Worm (Caenorhabditis elegans) whole organism, L4/young adult: Measurements from ENCODE around the gene ttr-3.

Source experiments
- W03F9.2 ChIP-seq: fragments of 150-350 bp; optimal IDR thresholded peaks from 2 replicates; lab custom pipeline; 2014; ENCODE audit warnings: missing biosample characterization, missing genetic modification characterization
- dao-5 ChIP-seq: sonication (generic microtip); optimal IDR thresholded peaks from 2 replicates; lab custom pipeline; 2016; ENCODE audit warnings: missing genotype, missing genetic modification characterization, moderate library complexity, missing compliant biosample characterization
- him-1 ChIP-seq: sonication (generic microtip); optimal IDR thresholded peaks from 2 replicates; lab custom pipeline; 2016; ENCODE audit warnings: missing genotype, missing genetic modification reagents, missing genetic modification characterization, missing compliant biosample characterization

DNA sequence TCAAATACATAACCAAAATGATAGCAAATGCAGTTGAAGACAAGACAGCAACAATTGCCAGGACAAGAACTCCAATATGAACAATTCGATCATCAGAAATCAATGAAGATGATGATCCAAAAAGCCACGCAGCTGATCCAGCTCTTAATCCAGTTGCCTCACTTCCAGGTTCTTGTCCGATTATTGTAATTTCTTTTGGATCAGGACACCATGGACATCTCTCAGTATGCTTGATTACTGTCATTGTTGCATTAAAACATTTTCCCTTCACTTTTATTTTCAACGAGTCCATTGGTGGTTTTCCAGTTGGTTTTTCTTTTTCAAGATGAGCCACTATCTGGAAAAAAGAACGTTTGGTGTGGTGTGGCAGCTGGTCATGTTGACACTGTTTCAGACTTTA is 37.9 kb upstream of the ttr-3 start:
- TF ChIP-seq dao-5 = no peak
- no peak for TF ChIP-seq him-1 (tag; lab: Kevin White, UChicago)
- no peak for TF ChIP-seq W03F9.2 (tag; lab: Kevin White, UChicago)
